Worm (Caenorhabditis elegans) whole organism, mixed stage, embryonic: ENCODE measurements around the gene grl-19.

Source experiments
- ces-1 ChIP-seq: fragments of 150-350 bp; optimal IDR thresholded peaks from 2 replicates; lab custom pipeline; 2014; ENCODE audit warnings: missing biosample characterization, missing genetic modification reagents, missing genetic modification characterization
- cnd-1 ChIP-seq: fragments of 200-800 bp; sonication (Bioruptor generic); optimal IDR thresholded peaks from 2 replicates; lab custom pipeline; 2018; ENCODE audit warnings: mild to moderate bottlenecking, missing genetic modification characterization, missing compliant biosample characterization
- mab-5 ChIP-seq: fragments of 150-350 bp; optimal IDR thresholded peaks from 2 replicates; lab custom pipeline; 2014; ENCODE audit warnings: missing biosample characterization, missing genetic modification characterization
- nhr-12 ChIP-seq: fragments of 150-350 bp; optimal IDR thresholded peaks from 2 replicates; lab custom pipeline; 2014; ENCODE audit warnings: missing biosample characterization, missing genetic modification characterization
- nhr-237 ChIP-seq: fragments of 150-350 bp; optimal IDR thresholded peaks from 2 replicates; lab custom pipeline; 2014; ENCODE audit warnings: missing biosample characterization, missing genetic modification characterization
- unc-39 ChIP-seq: fragments of 150-350 bp; optimal IDR thresholded peaks from 2 replicates; lab custom pipeline; 2014; ENCODE audit warnings: missing biosample characterization, missing genetic modification characterization
- ztf-11 ChIP-seq: fragments of 150-350 bp; optimal IDR thresholded peaks from 2 replicates; lab custom pipeline; 2014; ENCODE audit warnings: missing biosample characterization, missing genetic modification characterization

ce11 chrIV:207885-208284, 44.5 kb downstream of the grl-19 start, which contains the start of gene Y38C1AA.1:
- TF ChIP-seq nhr-12 (tag; lab: Kevin White, UChicago) (no peak), nhr-237 (tag; lab: Kevin White, UChicago) (no peak), mab-5 (tag; lab: Kevin White, UChicago) (no peak), ztf-11 (tag; lab: Kevin White, UChicago) (no peak), unc-39 (tag; lab: Kevin White, UChicago) (no peak), cnd-1 (no peak), ces-1 (no peak)
